Worm (Caenorhabditis elegans) whole organism, midembryonic: Measurements from ENCODE around the gene F37C4.4.

Experiments used
- T22C8.4 ChIP-seq: fragments of 200-800 bp; sonication (Bioruptor generic); IDR thresholded peaks from 2 replicates; pipeline ENCODE4 v1.3.6; 2022; ENCODE audit warnings: missing genetic modification characterization, missing compliant biosample characterization
- cog-1 ChIP-seq: sonication (generic microtip); optimal IDR thresholded peaks from 2 replicates; lab custom pipeline; 2016; ENCODE audit warnings: missing genetic modification characterization, missing compliant biosample characterization
- flt-1 ChIP-seq: fragments of 200-800 bp; sonication (Bioruptor generic); IDR thresholded peaks from 2 replicates; pipeline ENCODE4 v1.3.6; 2022; ENCODE audit warnings: missing genetic modification characterization, missing compliant biosample characterization
- klf-2 ChIP-seq: fragments of 200-800 bp; sonication (Bioruptor generic); conservative IDR thresholded peaks from 2 replicates; pipeline ENCODE4 v1.3.6; 2022; ENCODE audit warnings: missing genetic modification reagents, missing genetic modification characterization, missing compliant biosample characterization
- med-1 ChIP-seq: sonication (generic microtip); optimal IDR thresholded peaks from 2 replicates; lab custom pipeline; 2017; ENCODE audit warnings: missing genetic modification characterization, mild to moderate bottlenecking, missing compliant biosample characterization, antibody characterized with exemption, missing genetic modification reagents; ENCODE audit not compliant: insufficient read depth
- ref-1 ChIP-seq: fragments of 200-800 bp; sonication (Bioruptor generic); conservative IDR thresholded peaks from 2 replicates; pipeline ENCODE4 v1.3.6; 2022; ENCODE audit warnings: missing genetic modification reagents, missing genetic modification characterization, missing compliant biosample characterization
- tab-1 ChIP-seq: fragments of 200-800 bp; sonication (Bioruptor generic); IDR thresholded peaks from 2 replicates; pipeline ENCODE4 v1.3.6; 2022; ENCODE audit warnings: missing genetic modification characterization, missing compliant biosample characterization
- ztf-29 ChIP-seq: fragments of 200-800 bp; sonication (Bioruptor generic); IDR thresholded peaks from 2 replicates; pipeline ENCODE4 v1.3.6; 2022; ENCODE audit warnings: missing genetic modification reagents, missing genetic modification characterization, missing compliant biosample characterization

DNA sequence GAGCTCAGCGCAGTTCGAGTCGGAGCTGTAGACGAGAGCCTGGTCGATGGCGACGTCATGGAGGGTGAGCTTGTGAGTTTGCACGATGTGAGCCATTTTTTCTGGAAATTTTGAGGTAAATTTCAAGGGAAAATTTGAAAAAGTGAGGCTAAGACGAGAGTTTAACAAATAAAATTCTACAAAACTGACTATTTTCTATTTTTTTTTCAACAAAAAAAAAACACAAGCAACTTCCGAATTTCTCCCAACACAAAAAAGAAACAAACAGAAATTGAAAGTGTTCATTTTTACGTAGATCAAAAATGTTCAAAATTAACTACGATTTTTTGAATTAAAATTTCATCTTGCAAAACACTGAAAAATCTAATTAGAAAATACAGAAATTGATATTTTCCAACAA, 6.6 kb downstream of the F37C4.4 start, which contains the start of gene F37C4.5:
- TF ChIP-seq ref-1 (GFP tag; lab: Robert Waterston, UW) (no peak), klf-2 (no peak), flt-1 (GFP tag; lab: Robert Waterston, UW) (no peak), med-1 (no peak), ztf-29 (GFP tag; lab: Robert Waterston, UW) (no peak), T22C8.4 (GFP tag; lab: Robert Waterston, UW) (no peak), tab-1 (GFP tag; lab: Robert Waterston, UW) (no peak), cog-1 (tag; lab: Kevin White, UChicago) (no peak)
